Worm (Caenorhabditis elegans): ENCODE results near the gene syx-18.

The syx-18 gene

ce11 chrV:6665751-6666150 lies 10.5 kb upstream of the syx-18 start, which contains the start of gene pmp-5:
pmp-5 (minus strand) TSS chrV:6665813.
- TF ChIP-seq ztf-11 (tag; optimal IDR thresholded peaks at IDR 0.05) (no peak), ceh-83 (GFP tag; optimal IDR thresholded peaks at IDR 0.05) (no peak), ceh-39 (tag; optimal IDR thresholded peaks at IDR 0.05) (no peak), lin-32 (GFP tag; optimal IDR thresholded peaks at IDR 0.05) (no peak), nhr-2 (tag; optimal IDR thresholded peaks at IDR 0.05) (no peak), tbx-8 (GFP tag; optimal IDR thresholded peaks at IDR 0.05) (no peak), drap-1 (GFP tag; optimal IDR thresholded peaks at IDR 0.05) (no peak), elt-3 (tag; optimal IDR thresholded peaks at IDR 0.05) (no peak), bed-3 (GFP tag; optimal IDR thresholded peaks at IDR 0.05) (no peak), sem-2 (GFP tag; optimal IDR thresholded peaks at IDR 0.05) (no peak), unc-120 (tag; optimal IDR thresholded peaks at IDR 0.05; ENCODE audit: poor library complexity, severe bottlenecking) (no peak), unc-39 (tag; optimal IDR thresholded peaks at IDR 0.05) (no peak), cnd-1 (tag; optimal IDR thresholded peaks at IDR 0.05) (no peak), nhr-12 (tag; optimal IDR thresholded peaks at IDR 0.05) (no peak), ceh-43 (GFP tag; optimal IDR thresholded peaks at IDR 0.05) (no peak), mab-5 (tag; optimal IDR thresholded peaks at IDR 0.05) (no peak)

- TF ChIP-seq elt-3 (tag; optimal IDR thresholded peaks at IDR 0.05) (no peak), mls-2 (tag; optimal IDR thresholded peaks at IDR 0.05) (no peak), unc-39 (tag; optimal IDR thresholded peaks at IDR 0.05) (no peak), pha-4 (tag; optimal IDR thresholded peaks at IDR 0.05) (no peak)
Observed at ce11 chrV:6662505-6662904, 7.3 kb upstream of the syx-18 start.

DNA sequence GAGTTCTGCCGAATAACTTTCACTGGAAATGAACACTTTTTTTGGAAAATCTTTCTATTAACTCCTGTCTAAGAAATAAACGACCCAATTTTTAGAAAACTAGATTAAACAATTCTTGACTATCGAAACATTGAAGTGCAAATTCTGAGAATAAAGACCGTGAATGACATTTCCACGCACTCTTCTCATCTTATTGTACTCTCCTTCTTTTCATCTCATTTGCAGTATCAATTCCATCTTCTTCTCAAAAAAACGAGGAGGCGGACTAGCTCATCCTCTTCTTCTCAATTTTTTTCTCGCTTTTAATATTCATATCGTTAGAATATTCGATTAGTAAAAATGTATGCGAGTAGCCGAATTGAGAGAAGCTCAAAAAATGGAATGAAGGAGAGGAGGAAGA lies 6.4 kb upstream of the syx-18 start:
- TF ChIP-seq unc-62 (GFP tag; optimal IDR thresholded peaks at IDR 0.05) (no peak), unc-120 (tag; optimal IDR thresholded peaks at IDR 0.05; ENCODE audit: poor library complexity, severe bottlenecking) (no peak), ces-1 (GFP tag; optimal IDR thresholded peaks at IDR 0.05) (peak; percentile 25), nhr-2 (tag; optimal IDR thresholded peaks at IDR 0.05) (no peak), drap-1 (GFP tag; optimal IDR thresholded peaks at IDR 0.05) (no peak)

DNA sequence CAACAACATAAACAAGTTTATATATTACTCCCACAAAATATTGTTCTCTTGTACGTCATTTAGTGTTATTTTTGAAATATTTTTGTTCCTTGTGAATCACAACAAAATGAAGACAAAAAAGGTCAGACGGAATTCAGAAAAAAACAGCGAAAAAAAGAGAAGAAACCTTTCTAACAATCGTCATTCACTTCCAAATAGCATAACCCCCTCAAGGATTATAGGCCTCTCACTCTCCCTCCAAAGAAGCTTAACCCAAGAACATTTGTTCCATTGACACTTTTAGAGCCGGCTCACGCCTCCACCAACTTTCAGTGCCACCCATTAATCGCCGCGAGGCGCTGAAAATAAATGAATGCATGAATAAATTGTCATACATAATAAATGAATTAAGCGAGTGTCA lies 4.3 kb upstream of the syx-18 start:
- TF ChIP-seq drap-1 (GFP tag; optimal IDR thresholded peaks at IDR 0.05): no peak
- TF ChIP-seq nhr-2 (tag; optimal IDR thresholded peaks at IDR 0.05): no peak
- TF ChIP-seq lin-13 (tag; optimal IDR thresholded peaks at IDR 0.05): no peak
- TF ChIP-seq ztf-11 (tag; optimal IDR thresholded peaks at IDR 0.05): no peak
- TF ChIP-seq snpc-4 (tag; optimal IDR thresholded peaks at IDR 0.05): no peak
- TF ChIP-seq mls-2 (tag; optimal IDR thresholded peaks at IDR 0.05): no peak
- no peak for TF ChIP-seq bed-3 (GFP tag; optimal IDR thresholded peaks at IDR 0.05)
- no peak for TF ChIP-seq nhr-237 (tag; optimal IDR thresholded peaks at IDR 0.05)
- TF ChIP-seq lin-32 (GFP tag; optimal IDR thresholded peaks at IDR 0.05): no peak
- no peak for TF ChIP-seq ham-2 (GFP tag; optimal IDR thresholded peaks at IDR 0.05)
- no peak for TF ChIP-seq cnd-1 (tag; optimal IDR thresholded peaks at IDR 0.05)
- TF ChIP-seq ceh-39 (tag; optimal IDR thresholded peaks at IDR 0.05): no peak
- no peak for TF ChIP-seq sem-2 (GFP tag; optimal IDR thresholded peaks at IDR 0.05)
- TF ChIP-seq nhr-12 (tag; optimal IDR thresholded peaks at IDR 0.05): no peak
- TF ChIP-seq blmp-1 (tag; optimal IDR thresholded peaks at IDR 0.05): no peak
- no peak for TF ChIP-seq zip-8 (tag; optimal IDR thresholded peaks at IDR 0.05)
- no peak for TF ChIP-seq hlh-1 (tag; optimal IDR thresholded peaks at IDR 0.05)
- no peak for TF ChIP-seq nhr-76 (tag; optimal IDR thresholded peaks at IDR 0.05)

- TF ChIP-seq elt-3 (tag; optimal IDR thresholded peaks at IDR 0.05) (no peak), sptf-1 (tag; optimal IDR thresholded peaks at IDR 0.05) (peak; percentile 14), mep-1 (tag; optimal IDR thresholded peaks at IDR 0.05) (peak; percentile 50)
Observed at ce11 chrV:6658765-6659164, 3.5 kb upstream of the syx-18 start.

ce11 chrV:6657532-6658259 lies 2.4 kb upstream of the syx-18 start:
- no peak for TF ChIP-seq M03D4.4 (tag; optimal IDR thresholded peaks at IDR 0.05)

All from whole organism, mixed stage, embryonic.